Fruit fly (Drosophila melanogaster) whole organism, embryonic: ENCODE data around the gene CG4537.

Experiments used
- Aef1 ChIP-seq: fragments of 200-800 bp; sonication (Bioruptor generic); IDR thresholded peaks from 3 replicates; pipeline ENCODE4 v1.3.6; 2022; ENCODE audit warnings: missing biosample characterization, missing genetic modification characterization
- BEAF-32 ChIP-seq: fragments of 200-800 bp; sonication (Bioruptor generic); optimal IDR thresholded peaks from 3 replicates; lab custom pipeline; 2017; ENCODE audit warnings: missing biosample characterization, missing genetic modification characterization, mild to moderate bottlenecking, moderate library complexity, missing genetic modification reagents
- Bgb ChIP-seq: fragments of 200-800 bp; sonication (Bioruptor generic); IDR thresholded peaks from 2 replicates; pipeline ENCODE4 v1.3.6; 2022; ENCODE audit warnings: missing biosample characterization, missing genetic modification characterization; ENCODE audit not compliant: partially characterized antibody
- CG13287 ChIP-seq: fragments of 200-800 bp; sonication (Bioruptor generic); IDR thresholded peaks from 2 replicates; pipeline ENCODE4 v1.3.6; 2022; ENCODE audit warnings: missing biosample characterization, missing genetic modification characterization; ENCODE audit not compliant: partially characterized antibody
- CG14710 ChIP-seq: fragments of 200-800 bp; sonication (Bioruptor generic); optimal IDR thresholded peaks from 3 replicates; lab custom pipeline; 2019; ENCODE audit warnings: missing biosample characterization, mild to moderate bottlenecking, missing genetic modification characterization, moderate library complexity
- CG14860 ChIP-seq: fragments of 200-800 bp; sonication (Bioruptor generic); IDR thresholded peaks from 3 replicates; pipeline ENCODE4 v1.3.6; 2022; ENCODE audit warnings: missing biosample characterization, missing genetic modification characterization; ENCODE audit not compliant: partially characterized antibody
- CG15514 ChIP-seq: fragments of 200-800 bp; sonication (Bioruptor generic); optimal IDR thresholded peaks from 3 replicates; lab custom pipeline; 2017; ENCODE audit warnings: missing biosample characterization, missing genetic modification characterization, mild to moderate bottlenecking, moderate library complexity, missing genetic modification reagents
- CG1603 ChIP-seq: fragments of 200-800 bp; sonication (Bioruptor generic); optimal IDR thresholded peaks from 2 replicates; lab custom pipeline; 2019; ENCODE audit warnings: missing biosample characterization, mild to moderate bottlenecking, missing genetic modification characterization, moderate library complexity
- CG1647 ChIP-seq: fragments of 200-800 bp; sonication (Bioruptor generic); optimal IDR thresholded peaks from 3 replicates; lab custom pipeline; 2016; ENCODE audit warnings: missing biosample characterization, missing genetic modification characterization
- CG16813 ChIP-seq: fragments of 200-800 bp; sonication (Bioruptor generic); IDR thresholded peaks from 3 replicates; pipeline ENCODE4 v1.3.6; 2022; ENCODE audit warnings: missing biosample characterization, missing genetic modification characterization; ENCODE audit not compliant: partially characterized antibody
- CG2116 ChIP-seq: fragments of 200-800 bp; sonication (Bioruptor generic); optimal IDR thresholded peaks from 3 replicates; lab custom pipeline; 2018; ENCODE audit warnings: missing biosample characterization, mild to moderate bottlenecking, missing genetic modification characterization
- CG2199 ChIP-seq: fragments of 200-800 bp; sonication (Bioruptor generic); IDR thresholded peaks from 3 replicates; pipeline ENCODE4 v1.3.6; 2022; ENCODE audit warnings: missing biosample characterization, missing genetic modification characterization
- CG34376 ChIP-seq: fragments of 200-800 bp; sonication (Bioruptor generic); optimal IDR thresholded peaks from 2 replicates; lab custom pipeline; 2018; ENCODE audit warnings: missing biosample characterization, mild to moderate bottlenecking, missing genetic modification characterization
- CG5180 ChIP-seq: fragments of 200-800 bp; sonication (Bioruptor generic); optimal IDR thresholded peaks from 3 replicates; lab custom pipeline; 2017; ENCODE audit warnings: missing biosample characterization, missing genetic modification characterization, mild to moderate bottlenecking, moderate library complexity, missing genetic modification reagents
- CG6791 ChIP-seq: fragments of 200-800 bp; sonication (Bioruptor generic); IDR thresholded peaks from 3 replicates; pipeline ENCODE4 v1.3.6; 2022; ENCODE audit warnings: missing biosample characterization, missing genetic modification characterization; ENCODE audit not compliant: partially characterized antibody
- CG7839 ChIP-seq: fragments of 200-800 bp; sonication (Bioruptor generic); optimal IDR thresholded peaks from 3 replicates; lab custom pipeline; 2018; ENCODE audit warnings: missing biosample characterization, mild to moderate bottlenecking, missing genetic modification characterization, moderate library complexity
- CG8290 ChIP-seq, 3 experiments: fragments of 200-800 bp; sonication (Bioruptor generic); optimal IDR thresholded peaks; 2 replicates each; lab custom pipeline; 2016 to 2019; ENCODE audit warnings: missing biosample characterization in 3 of 3, missing genetic modification characterization in 3 of 3, mild to moderate bottlenecking in 2 of 3, moderate library complexity in 1 of 3
- CG9437 ChIP-seq: fragments of 200-800 bp; sonication (Bioruptor generic); optimal IDR thresholded peaks from 2 replicates; lab custom pipeline; 2018; ENCODE audit warnings: missing biosample characterization, mild to moderate bottlenecking, missing genetic modification characterization
- CHES-1-like ChIP-seq: fragments of 200-800 bp; sonication (Bioruptor generic); optimal IDR thresholded peaks from 2 replicates; lab custom pipeline; 2016; ENCODE audit warnings: missing biosample characterization, missing genetic modification characterization
- Dip3 ChIP-seq: fragments of 200-800 bp; sonication (Bioruptor generic); optimal IDR thresholded peaks from 3 replicates; lab custom pipeline; 2016; ENCODE audit warnings: missing biosample characterization, missing genetic modification characterization
- Elba2 ChIP-seq: fragments of 200-800 bp; sonication (Bioruptor generic); optimal IDR thresholded peaks from 3 replicates; lab custom pipeline; 2016; ENCODE audit warnings: missing biosample characterization, missing genetic modification characterization
- Gsc ChIP-seq: fragments of 200-800 bp; sonication (Bioruptor generic); IDR thresholded peaks from 2 replicates; pipeline ENCODE4 v1.3.6; 2022; ENCODE audit warnings: missing biosample characterization, missing genetic modification characterization
- Max ChIP-seq: fragments of 200-800 bp; sonication (Bioruptor generic); optimal IDR thresholded peaks from 2 replicates; lab custom pipeline; 2016; ENCODE audit warnings: missing biosample characterization, mild to moderate bottlenecking, missing genetic modification characterization
- Myb ChIP-seq: fragments of 200-800 bp; sonication (Bioruptor generic); optimal IDR thresholded peaks from 2 replicates; lab custom pipeline; 2016; ENCODE audit warnings: missing biosample characterization, missing genetic modification characterization
- Scr ChIP-seq: fragments of 200-800 bp; sonication (Bioruptor generic); IDR thresholded peaks from 2 replicates; pipeline ENCODE4 v1.3.6; 2022; ENCODE audit warnings: missing biosample characterization, missing genetic modification characterization; ENCODE audit not compliant: partially characterized antibody
- YL-1 ChIP-seq: fragments of 200-800 bp; sonication (Bioruptor generic); optimal IDR thresholded peaks from 3 replicates; lab custom pipeline; 2017; ENCODE audit warnings: missing biosample characterization, mild to moderate bottlenecking, missing genetic modification characterization
- amos ChIP-seq: fragments of 200-800 bp; sonication (Bioruptor generic); IDR thresholded peaks from 2 replicates; pipeline ENCODE4 v1.3.6; 2022; ENCODE audit warnings: missing biosample characterization, missing genetic modification characterization; ENCODE audit not compliant: partially characterized antibody
- ash1 ChIP-seq: fragments of 200-800 bp; sonication (Bioruptor generic); optimal IDR thresholded peaks from 2 replicates; lab custom pipeline; 2018; ENCODE audit warnings: missing biosample characterization, mild to moderate bottlenecking, missing genetic modification characterization
- crp ChIP-seq, 2 experiments: fragments of 200-800 bp; sonication (Bioruptor generic); optimal IDR thresholded peaks; 2 replicates in 1 of 2; 3 replicates in 1 of 2; lab custom pipeline; 2017; ENCODE audit warnings: missing biosample characterization in 2 of 2, missing genetic modification characterization in 2 of 2, mild to moderate bottlenecking in 1 of 2, moderate library complexity in 1 of 2
- dm ChIP-seq: fragments of 200-800 bp; sonication (Bioruptor generic); optimal IDR thresholded peaks from 3 replicates; lab custom pipeline; 2016; ENCODE audit warnings: missing biosample characterization, missing genetic modification characterization
- dpn ChIP-seq, 2 experiments: fragments of 200-800 bp; sonication (Bioruptor generic); optimal IDR thresholded peaks; 3 replicates each; lab custom pipeline; 2016; ENCODE audit warnings: missing biosample characterization in 2 of 2, missing genetic modification characterization in 2 of 2
- ems ChIP-seq: fragments of 200-800 bp; sonication (Bioruptor generic); optimal IDR thresholded peaks from 3 replicates; lab custom pipeline; 2016; ENCODE audit warnings: missing biosample characterization, missing genetic modification characterization
- esg ChIP-seq: fragments of 200-800 bp; sonication (Bioruptor generic); conservative IDR thresholded peaks from 2 replicates; pipeline ENCODE4 v1.3.6; 2022; ENCODE audit warnings: missing biosample characterization, missing genetic modification characterization
- hbn ChIP-seq: fragments of 200-800 bp; sonication (Bioruptor generic); IDR thresholded peaks from 2 replicates; pipeline ENCODE4 v1.3.6; 2022; ENCODE audit warnings: missing biosample characterization, missing genetic modification characterization; ENCODE audit not compliant: partially characterized antibody
- klu ChIP-seq: fragments of 200-800 bp; sonication (Bioruptor generic); IDR thresholded peaks from 2 replicates; pipeline ENCODE4 v1.3.6; 2022; ENCODE audit warnings: missing biosample characterization, missing genetic modification characterization
- nerfin-2 ChIP-seq: fragments of 200-800 bp; sonication (Bioruptor generic); IDR thresholded peaks from 2 replicates; pipeline ENCODE4 v1.3.6; 2022; ENCODE audit warnings: missing biosample characterization, missing genetic modification characterization; ENCODE audit not compliant: partially characterized antibody
- phol ChIP-seq: fragments of 200-800 bp; sonication (Bioruptor generic); optimal IDR thresholded peaks from 3 replicates; lab custom pipeline; 2018; ENCODE audit warnings: missing biosample characterization, mild to moderate bottlenecking, missing genetic modification characterization, moderate library complexity
- pum ChIP-seq: fragments of 200-800 bp; sonication (Bioruptor generic); optimal IDR thresholded peaks from 2 replicates; lab custom pipeline; 2016; ENCODE audit warnings: missing biosample characterization, missing genetic modification characterization
- pzg ChIP-seq: fragments of 200-800 bp; sonication (Bioruptor generic); optimal IDR thresholded peaks from 3 replicates; lab custom pipeline; 2018; ENCODE audit warnings: missing biosample characterization, mild to moderate bottlenecking, missing genetic modification characterization, moderate library complexity
- sens-2 ChIP-seq: fragments of 200-800 bp; sonication (Bioruptor generic); IDR thresholded peaks from 2 replicates; pipeline ENCODE4 v1.3.6; 2022; ENCODE audit warnings: missing biosample characterization, missing genetic modification characterization
- shn ChIP-seq: fragments of 200-800 bp; sonication (Bioruptor generic); optimal IDR thresholded peaks from 3 replicates; lab custom pipeline; 2016; ENCODE audit warnings: missing biosample characterization, missing genetic modification characterization
- sna ChIP-seq: fragments of 200-800 bp; sonication (Bioruptor generic); IDR thresholded peaks from 2 replicates; pipeline ENCODE4 v1.3.6; 2022; ENCODE audit warnings: missing biosample characterization, missing genetic modification characterization; ENCODE audit not compliant: partially characterized antibody
- sr ChIP-seq: fragments of 200-800 bp; sonication (Bioruptor generic); IDR thresholded peaks from 3 replicates; pipeline ENCODE4 v1.3.6; 2022; ENCODE audit warnings: missing biosample characterization, missing genetic modification characterization
- trem ChIP-seq: fragments of 200-800 bp; optimal IDR thresholded peaks from 3 replicates; lab custom pipeline; 2019; ENCODE audit warnings: missing biosample characterization, mild to moderate bottlenecking, missing genetic modification characterization, moderate library complexity
- unc-4 ChIP-seq: fragments of 200-800 bp; sonication (Bioruptor generic); IDR thresholded peaks from 2 replicates; pipeline ENCODE4 v1.3.6; 2022; ENCODE audit warnings: missing biosample characterization, missing genetic modification characterization; ENCODE audit not compliant: partially characterized antibody
- vnd ChIP-seq: fragments of 200-800 bp; sonication (Bioruptor generic); IDR thresholded peaks from 3 replicates; pipeline ENCODE4 v1.3.6; 2022; ENCODE audit warnings: missing biosample characterization, missing genetic modification characterization; ENCODE audit not compliant: partially characterized antibody
- zen2 ChIP-seq: fragments of 200-800 bp; sonication (Bioruptor generic); IDR thresholded peaks from 3 replicates; pipeline ENCODE4 v1.3.6; 2022; ENCODE audit warnings: missing biosample characterization, missing genetic modification characterization; ENCODE audit not compliant: partially characterized antibody

The CG4537 gene

DNA sequence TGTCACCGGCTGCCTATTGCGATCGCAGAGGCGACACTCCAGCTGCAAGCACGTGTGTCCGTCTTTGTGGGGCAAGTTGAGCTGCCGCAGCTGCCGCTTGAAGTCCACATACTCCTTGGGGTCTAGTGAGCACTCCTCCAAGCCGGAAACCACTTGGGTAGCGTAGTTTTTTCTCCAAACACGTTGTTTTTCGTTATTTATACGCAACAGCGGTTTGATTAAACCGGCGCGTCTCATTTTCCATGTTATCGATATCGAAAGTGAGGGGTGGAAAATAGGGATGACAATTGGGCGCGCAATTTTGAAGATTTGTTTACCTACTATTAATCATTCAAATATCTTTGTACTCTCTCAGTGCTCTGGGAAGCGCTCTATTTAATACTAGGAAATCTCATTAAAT is 2.5 kb downstream of the CG4537 start, which contains the start of gene mtDNA-helicase:
Gene mtDNA-helicase, minus strand, starts transcription at position 264 of the 400 bp plus-strand sequence.
- TF ChIP-seq CG5180 (GFP tag; lab: Kevin White, UChicago) (no peak), pum (GFP tag; lab: Kevin White, UChicago) (no peak), sna (GFP tag; lab: Robert Waterston, UW) (peak; percentile 61; the same call in 1 of the 2 replicates), YL-1 (GFP tag; lab: Kevin White, UChicago) (peak; percentile 37), amos (GFP tag; lab: Robert Waterston, UW) (peak; percentile 33; the same call in 1 of the 2 replicates), Elba2 (GFP tag; lab: Kevin White, UChicago) (no peak), vnd (0 out of 3 replicates have a peak, but pooled peaks have one; percentile 41), sr (GFP tag; lab: Robert Waterston, UW) (no peak), Aef1 (GFP tag; lab: Robert Waterston, UW) (no peak), CG34376 (peak; percentile 16), CG14860 (peak; percentile 42; the same call in 2 of the 3 replicates), Myb (GFP tag; lab: Kevin White, UChicago) (peak; percentile 37), CG6791 (GFP tag; lab: Robert Waterston, UW) (peak; percentile 62; the same call in 1 of the 3 replicates), nerfin-2 (0 out of 2 replicates have a peak, but pooled peaks have one; percentile 41), CG1603 (tag; lab: Kevin White, UChicago) (peak; percentile 37), crp (GFP tag; optimal IDR thresholded peaks at IDR 0.05; lab: Kevin White, UChicago) (peak in 1 of 2 experiments; percentile 34), CG16813 (GFP tag; lab: Robert Waterston, UW) (peak; percentile 38; the same call in 1 of the 3 replicates), CG15514 (GFP tag; lab: Kevin White, UChicago) (peak; percentile 5), dm (GFP tag; lab: Kevin White, UChicago) (peak; percentile 77), pzg (GFP tag; lab: Kevin White, UChicago) (peak; percentile 36), zen2 (GFP tag; lab: Robert Waterston, UW) (peak; percentile 39; the same call in 1 of the 3 replicates), CG9437 (peak; percentile 23), CG1647 (GFP tag; lab: Kevin White, UChicago) (no peak), CG7839 (tag; lab: Kevin White, UChicago) (no peak), CHES-1-like (GFP tag; lab: Kevin White, UChicago) (peak; percentile 6), klu (GFP tag; lab: Robert Waterston, UW) (peak; percentile 38; the same call in 1 of the 2 replicates), CG2116 (GFP tag; lab: Kevin White, UChicago) (peak; percentile 94), BEAF-32 (GFP tag; lab: Kevin White, UChicago) (peak; percentile 58), sens-2 (GFP tag; lab: Robert Waterston, UW) (no peak), CG2199 (GFP tag; lab: Robert Waterston, UW) (no peak), Max (GFP tag; lab: Kevin White, UChicago) (peak; percentile 18), dpn (GFP tag; optimal IDR thresholded peaks at IDR 0.05; lab: Kevin White, UChicago) (no peak), hbn (GFP tag; lab: Robert Waterston, UW) (peak; percentile 51; the same call in 1 of the 2 replicates), CG14710 (tag; lab: Kevin White, UChicago) (no peak), shn (GFP tag; lab: Kevin White, UChicago) (no peak), Scr (GFP tag; lab: Robert Waterston, UW) (peak; percentile 62), Dip3 (GFP tag; lab: Kevin White, UChicago) (no peak), ems (GFP tag; lab: Kevin White, UChicago) (no peak), Gsc (GFP tag; lab: Robert Waterston, UW) (no peak), phol (tag; lab: Kevin White, UChicago) (peak; percentile 48), esg (GFP tag; lab: Robert Waterston, UW) (no peak), CG13287 (peak; percentile 65), unc-4 (GFP tag; lab: Robert Waterston, UW) (peak; percentile 56; the same call in 1 of the 2 replicates), ash1 (no peak), Bgb (GFP tag; lab: Robert Waterston, UW) (peak; percentile 57), trem (tag; lab: Kevin White, UChicago) (peak; percentile 1), CG8290 (GFP tag; optimal IDR thresholded peaks at IDR 0.05; lab: Kevin White, UChicago) (no peak), CG8290 (tag; optimal IDR thresholded peaks at IDR 0.05; lab: Kevin White, UChicago) (peak in 1 of 2 experiments; percentile 4)
